Worm (Caenorhabditis elegans): ENCODE measurements around the gene srw-77.

- no peak for TF ChIP-seq egl-27 (tag; optimal IDR thresholded peaks at IDR 0.05)
- TF ChIP-seq lin-13 (GFP tag; optimal IDR thresholded peaks at IDR 0.05) = no peak
- TF ChIP-seq blmp-1 (tag; optimal IDR thresholded peaks at IDR 0.05; ENCODE audit: insufficient read depth) = no peak
- no peak for TF ChIP-seq nhr-237 (tag; optimal IDR thresholded peaks at IDR 0.05)
- no peak for TF ChIP-seq alr-1 (tag; optimal IDR thresholded peaks at IDR 0.05)
- TF ChIP-seq unc-62 (GFP tag; optimal IDR thresholded peaks at IDR 0.05) = no peak
- TF ChIP-seq nhr-10 (tag; optimal IDR thresholded peaks at IDR 0.05) = no peak
- no peak for TF ChIP-seq ztf-1 (GFP tag; conservative IDR thresholded peaks at IDR 0.05)
- no peak for TF ChIP-seq nhr-11 (tag; optimal IDR thresholded peaks at IDR 0.05)
Observed at ce11 chrV:16629600-16629999, 13.9 kb downstream of the srw-77 start, which contains the start of gene srd-21.

All from whole organism, L2 larva.